Fruit fly (Drosophila melanogaster) whole organism, embryonic: Measurements from ENCODE around the gene SelT.

Experiments used
- Aef1 ChIP-seq: fragments of 200-800 bp; sonication (Bioruptor generic); IDR thresholded peaks from 3 replicates; pipeline ENCODE4 v1.3.6; 2022; ENCODE audit warnings: missing biosample characterization, missing genetic modification characterization
- CG12104 ChIP-seq: fragments of 200-800 bp; sonication (Bioruptor generic); optimal IDR thresholded peaks from 3 replicates; lab custom pipeline; 2016; ENCODE audit warnings: missing biosample characterization, missing genetic modification characterization
- CG12769 ChIP-seq: fragments of 200-800 bp; sonication (Bioruptor generic); optimal IDR thresholded peaks from 2 replicates; lab custom pipeline; 2019; ENCODE audit warnings: missing biosample characterization, mild to moderate bottlenecking, missing genetic modification characterization, moderate library complexity
- CG13424 ChIP-seq: fragments of 200-800 bp; sonication (Bioruptor generic); optimal IDR thresholded peaks from 2 replicates; lab custom pipeline; 2019; ENCODE audit warnings: missing biosample characterization, mild to moderate bottlenecking, missing genetic modification characterization, moderate library complexity
- CG14965 ChIP-seq: fragments of 200-800 bp; sonication (Bioruptor generic); optimal IDR thresholded peaks from 2 replicates; lab custom pipeline; 2016; ENCODE audit warnings: missing biosample characterization, missing genetic modification characterization, borderline replicate concordance
- CG15269 ChIP-seq: fragments of 200-800 bp; sonication (Bioruptor generic); optimal IDR thresholded peaks from 2 replicates; lab custom pipeline; 2018; ENCODE audit warnings: missing biosample characterization, mild to moderate bottlenecking, missing genetic modification characterization, moderate library complexity
- CG1603 ChIP-seq: fragments of 200-800 bp; sonication (Bioruptor generic); optimal IDR thresholded peaks from 2 replicates; lab custom pipeline; 2019; ENCODE audit warnings: missing biosample characterization, mild to moderate bottlenecking, missing genetic modification characterization, moderate library complexity
- CG18262 ChIP-seq: fragments of 200-800 bp; optimal IDR thresholded peaks from 3 replicates; lab custom pipeline; 2019; ENCODE audit warnings: missing biosample characterization, mild to moderate bottlenecking, missing genetic modification characterization, moderate library complexity
- CG18764 ChIP-seq: fragments of 200-800 bp; sonication (Bioruptor generic); optimal IDR thresholded peaks from 3 replicates; lab custom pipeline; 2016; ENCODE audit warnings: missing biosample characterization, missing genetic modification characterization
- CG2199 ChIP-seq: fragments of 200-800 bp; sonication (Bioruptor generic); IDR thresholded peaks from 3 replicates; pipeline ENCODE4 v1.3.6; 2022; ENCODE audit warnings: missing biosample characterization, missing genetic modification characterization
- CG30020 ChIP-seq: fragments of 200-800 bp; optimal IDR thresholded peaks from 2 replicates; lab custom pipeline; 2019; ENCODE audit warnings: missing biosample characterization, mild to moderate bottlenecking, missing genetic modification characterization, moderate library complexity
- CG31224 ChIP-seq: fragments of 200-800 bp; sonication (Bioruptor generic); IDR thresholded peaks from 2 replicates; pipeline ENCODE4 v1.3.6; 2022; ENCODE audit warnings: missing biosample characterization, missing genetic modification characterization
- CG32532 ChIP-seq: fragments of 200-800 bp; sonication (Bioruptor generic); IDR thresholded peaks from 2 replicates; pipeline ENCODE4 v1.3.6; 2022; ENCODE audit warnings: missing biosample characterization, missing genetic modification characterization
- CG32772 ChIP-seq: fragments of 200-800 bp; sonication (Bioruptor generic); IDR thresholded peaks from 2 replicates; pipeline ENCODE4 v1.3.6; 2022; ENCODE audit warnings: missing biosample characterization, missing genetic modification characterization
- CG4424 ChIP-seq: fragments of 200-800 bp; sonication (Bioruptor generic); optimal IDR thresholded peaks from 3 replicates; lab custom pipeline; 2016; ENCODE audit warnings: missing biosample characterization, missing genetic modification characterization
- CG4854 ChIP-seq: fragments of 200-800 bp; sonication (Bioruptor generic); optimal IDR thresholded peaks from 2 replicates; lab custom pipeline; 2016; ENCODE audit warnings: missing biosample characterization, missing genetic modification characterization, inconsistent platforms
- CG5180 ChIP-seq: fragments of 200-800 bp; sonication (Bioruptor generic); optimal IDR thresholded peaks from 3 replicates; lab custom pipeline; 2017; ENCODE audit warnings: missing biosample characterization, missing genetic modification characterization, mild to moderate bottlenecking, moderate library complexity, missing genetic modification reagents
- CG6175 ChIP-seq: fragments of 200-800 bp; sonication (Bioruptor generic); IDR thresholded peaks from 3 replicates; pipeline ENCODE4 v1.3.6; 2022; ENCODE audit warnings: missing biosample characterization, missing genetic modification characterization
- CG7372 ChIP-seq: fragments of 200-800 bp; sonication (Bioruptor generic); IDR thresholded peaks from 2 replicates; pipeline ENCODE4 v1.3.6; 2022; ENCODE audit warnings: missing biosample characterization, missing genetic modification characterization
- CG8359 ChIP-seq: fragments of 200-800 bp; sonication (Bioruptor generic); optimal IDR thresholded peaks from 2 replicates; lab custom pipeline; 2017; ENCODE audit warnings: missing biosample characterization, mild to moderate bottlenecking, missing genetic modification characterization, borderline replicate concordance
- Drgx ChIP-seq: fragments of 200-800 bp; sonication (Bioruptor generic); IDR thresholded peaks from 2 replicates; pipeline ENCODE4 v1.3.6; 2022; ENCODE audit warnings: missing biosample characterization, missing genetic modification characterization
- E2f1 ChIP-seq: fragments of 200-800 bp; sonication (Bioruptor generic); IDR thresholded peaks from 2 replicates; pipeline ENCODE4 v1.3.6; 2022; ENCODE audit warnings: missing biosample characterization, missing genetic modification characterization
- Ets65A ChIP-seq: fragments of 200-800 bp; sonication (Bioruptor generic); peaks from one replicate; lab custom pipeline; 2016; ENCODE audit warnings: missing biosample characterization, missing genetic modification characterization
- HHEX ChIP-seq: fragments of 200-800 bp; sonication (Bioruptor generic); optimal IDR thresholded peaks from 3 replicates; lab custom pipeline; 2017; ENCODE audit warnings: missing biosample characterization, mild to moderate bottlenecking, missing genetic modification characterization, missing genetic modification reagents
- Hr3 ChIP-seq: fragments of 200-800 bp; sonication (Bioruptor generic); optimal IDR thresholded peaks from 3 replicates; lab custom pipeline; 2016; ENCODE audit warnings: missing biosample characterization, missing genetic modification characterization
- Jarid2 ChIP-seq: fragments of 200-800 bp; sonication (Bioruptor generic); optimal IDR thresholded peaks from 3 replicates; lab custom pipeline; 2017; ENCODE audit warnings: mild to moderate bottlenecking, missing biosample characterization, missing genetic modification reagents, missing genetic modification characterization
- Nf-YB ChIP-seq: fragments of 200-800 bp; sonication (Bioruptor generic); optimal IDR thresholded peaks from 3 replicates; lab custom pipeline; 2019; ENCODE audit warnings: missing biosample characterization, mild to moderate bottlenecking, missing genetic modification characterization, moderate library complexity
- Ptx1 ChIP-seq: fragments of 200-800 bp; sonication (Bioruptor generic); IDR thresholded peaks from 2 replicates; pipeline ENCODE4 v1.3.6; 2022; ENCODE audit warnings: missing biosample characterization, missing genetic modification characterization
- TFAM ChIP-seq: fragments of 200-800 bp; sonication (Bioruptor generic); optimal IDR thresholded peaks from 2 replicates; lab custom pipeline; 2017; ENCODE audit warnings: missing biosample characterization, missing genetic modification characterization, inconsistent platforms
- ara ChIP-seq: fragments of 200-800 bp; sonication (Bioruptor generic); IDR thresholded peaks from 2 replicates; pipeline ENCODE4 v1.3.6; 2022; ENCODE audit warnings: missing biosample characterization, missing genetic modification characterization
- bowl ChIP-seq: fragments of 200-800 bp; sonication (Bioruptor generic); IDR thresholded peaks from 2 replicates; pipeline ENCODE4 v1.3.6; 2022; ENCODE audit warnings: missing biosample characterization, missing genetic modification characterization
- chinmo ChIP-seq: fragments of 200-800 bp; sonication (Bioruptor generic); IDR thresholded peaks from 4 replicates; pipeline ENCODE4 v1.3.6; 2022; ENCODE audit warnings: missing biosample characterization, missing genetic modification characterization; ENCODE audit not compliant: partially characterized antibody
- chm ChIP-seq: fragments of 200-800 bp; sonication (Bioruptor generic); IDR thresholded peaks from 2 replicates; pipeline ENCODE4 v1.3.6; 2022; ENCODE audit warnings: missing biosample characterization, missing genetic modification characterization
- chn ChIP-seq: fragments of 200-800 bp; sonication (Bioruptor generic); optimal IDR thresholded peaks from 2 replicates; lab custom pipeline; 2016; ENCODE audit warnings: missing biosample characterization, missing genetic modification characterization
- ci ChIP-seq: fragments of 200-800 bp; sonication (Bioruptor generic); IDR thresholded peaks from 3 replicates; pipeline ENCODE4 v1.3.6; 2022; ENCODE audit warnings: missing biosample characterization, missing genetic modification characterization
- da ChIP-seq: fragments of 200-800 bp; sonication (Bioruptor generic); optimal IDR thresholded peaks from 2 replicates; lab custom pipeline; 2016; ENCODE audit warnings: missing biosample characterization, missing genetic modification characterization
- eve ChIP-seq, 2 experiments: fragments of >200 bp; optimal IDR thresholded peaks; 2 replicates each; lab custom pipeline; 2017; ENCODE audit warnings: missing biosample characterization in 2 of 2, missing genetic modification characterization in 2 of 2
- fd102C ChIP-seq: fragments of 200-800 bp; sonication (Bioruptor generic); optimal IDR thresholded peaks from 2 replicates; lab custom pipeline; 2018; ENCODE audit warnings: missing biosample characterization, mild to moderate bottlenecking, missing genetic modification characterization, moderate library complexity
- fd64A ChIP-seq: fragments of 200-800 bp; sonication (Bioruptor generic); optimal IDR thresholded peaks from 3 replicates; lab custom pipeline; 2018; ENCODE audit warnings: missing biosample characterization, mild to moderate bottlenecking, missing genetic modification characterization
- ftz-f1 ChIP-seq: fragments of 200-800 bp; sonication (Bioruptor generic); optimal IDR thresholded peaks from 2 replicates; lab custom pipeline; 2016; ENCODE audit warnings: missing biosample characterization, missing genetic modification characterization
- gsb ChIP-seq: fragments of 200-800 bp; sonication (Bioruptor generic); IDR thresholded peaks from 2 replicates; pipeline ENCODE4 v1.3.6; 2022; ENCODE audit warnings: missing biosample characterization, missing genetic modification characterization
- inv ChIP-seq: fragments of 200-800 bp; sonication (Bioruptor generic); IDR thresholded peaks from 2 replicates; pipeline ENCODE4 v1.3.6; 2022; ENCODE audit warnings: missing biosample characterization, missing genetic modification characterization; ENCODE audit not compliant: partially characterized antibody
- lov ChIP-seq, 2 experiments: fragments of 200-800 bp in 1 of 2; fragments of >200 bp in 1 of 2; sonication (Bioruptor generic) in 1 of 2; IDR thresholded peaks in 1 of 2; optimal IDR thresholded peaks in 1 of 2; 2 replicates in 1 of 2; 3 replicates in 1 of 2; pipeline versions ENCODE4 v1.3.6 to Lab custom; 2017 to 2022; ENCODE audit warnings: missing biosample characterization in 1 of 2, missing genetic modification characterization in 1 of 2
- pum ChIP-seq: fragments of 200-800 bp; sonication (Bioruptor generic); optimal IDR thresholded peaks from 2 replicates; lab custom pipeline; 2016; ENCODE audit warnings: missing biosample characterization, missing genetic modification characterization
- sens ChIP-seq: fragments of 200-800 bp; sonication (Bioruptor generic); peaks from one replicate; lab custom pipeline; 2016; ENCODE audit warnings: missing biosample characterization, missing genetic modification characterization
- slp2 ChIP-seq: fragments of 200-800 bp; sonication (Bioruptor generic); optimal IDR thresholded peaks from 2 replicates; lab custom pipeline; 2016; ENCODE audit warnings: missing biosample characterization, missing genetic modification characterization
- stwl ChIP-seq: fragments of 200-800 bp; sonication (Bioruptor generic); optimal IDR thresholded peaks from 3 replicates; lab custom pipeline; 2018; ENCODE audit warnings: missing biosample characterization, mild to moderate bottlenecking, missing genetic modification characterization, moderate library complexity
- toy ChIP-seq: fragments of 200-800 bp; sonication (Bioruptor generic); IDR thresholded peaks from 2 replicates; pipeline ENCODE4 v1.3.6; 2022; ENCODE audit warnings: missing biosample characterization, missing genetic modification characterization
- trem ChIP-seq: fragments of 200-800 bp; optimal IDR thresholded peaks from 3 replicates; lab custom pipeline; 2019; ENCODE audit warnings: missing biosample characterization, mild to moderate bottlenecking, missing genetic modification characterization, moderate library complexity
- unc-4 ChIP-seq: fragments of 200-800 bp; sonication (Bioruptor generic); IDR thresholded peaks from 2 replicates; pipeline ENCODE4 v1.3.6; 2022; ENCODE audit warnings: missing biosample characterization, missing genetic modification characterization; ENCODE audit not compliant: partially characterized antibody

The SelT gene

DNA sequence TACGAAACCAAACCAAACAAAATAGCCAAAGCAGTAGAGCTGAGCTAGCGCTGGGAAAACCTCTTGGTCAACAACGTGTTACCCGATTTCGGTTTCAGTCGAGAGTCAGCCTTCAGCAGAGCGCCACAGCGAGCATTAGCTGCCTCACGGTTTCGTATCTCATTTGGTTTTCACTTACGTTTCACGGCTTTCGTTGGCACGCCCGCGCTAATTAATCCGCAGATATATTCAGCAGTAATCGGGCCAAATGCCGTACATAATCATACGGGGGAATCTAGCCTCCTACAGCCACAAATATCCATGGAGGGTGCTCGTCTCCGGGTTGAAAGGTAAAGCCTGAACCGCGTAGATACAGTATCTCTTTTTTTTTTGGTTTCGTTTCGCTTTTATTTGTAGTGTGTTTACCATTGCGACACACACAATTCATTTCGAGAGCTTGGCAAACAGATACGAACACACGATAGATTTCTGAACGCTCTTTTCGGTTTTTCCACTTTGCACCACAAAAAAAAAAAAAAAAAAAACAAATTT, 33.7 kb downstream of the SelT start, which contains the start of gene CG31650 (continued):
- peak; percentile 11 for TF ChIP-seq ftz-f1 (GFP tag; lab: Kevin White, UChicago)
- no peak for TF ChIP-seq CG4854 (GFP tag; lab: Kevin White, UChicago)
- TF ChIP-seq lov (optimal IDR thresholded peaks at IDR 0.05; lab: Kevin White, UChicago): no peak
- TF ChIP-seq lov (GFP tag; IDR thresholded peaks at IDR 0.05; lab: Robert Waterston, UW): no peak
- TF ChIP-seq E2f1 (GFP tag; lab: Robert Waterston, UW): no peak
- no peak for TF ChIP-seq CG30020 (tag; lab: Kevin White, UChicago)
- TF ChIP-seq Ets65A (GFP tag; lab: Kevin White, UChicago): peak; percentile 32
- TF ChIP-seq CG18262 (tag; lab: Kevin White, UChicago): no peak
- no peak for TF ChIP-seq CG4424 (GFP tag; lab: Kevin White, UChicago)
- no peak for TF ChIP-seq fd64A
- no peak for TF ChIP-seq fd102C (GFP tag; lab: Kevin White, UChicago)
- no peak for TF ChIP-seq Hr3 (GFP tag; lab: Kevin White, UChicago)
- TF ChIP-seq toy (GFP tag; lab: Robert Waterston, UW): no peak
- TF ChIP-seq chinmo (GFP tag; lab: Robert Waterston, UW): peak; percentile 76; the same call in 1 of the 4 replicates
- no peak for TF ChIP-seq stwl (tag; lab: Kevin White, UChicago)
- no peak for TF ChIP-seq bowl (GFP tag; lab: Robert Waterston, UW)
- no peak; the same call in 1 of the 2 replicates for TF ChIP-seq CG32532 (GFP tag; lab: Robert Waterston, UW)
- no peak for TF ChIP-seq CG14965 (GFP tag; lab: Kevin White, UChicago)
- TF ChIP-seq chm: peak; percentile 53
- no peak for TF ChIP-seq CG12104 (GFP tag; lab: Kevin White, UChicago)
- no peak for TF ChIP-seq CG7372 (GFP tag; lab: Robert Waterston, UW)
- peak; percentile 7; the same call in 2 of the 3 replicates for TF ChIP-seq ci (GFP tag; lab: Robert Waterston, UW)
- TF ChIP-seq trem: no peak
- TF ChIP-seq Ptx1 (GFP tag; lab: Robert Waterston, UW): 0 out of 2 replicates have a peak, but pooled peaks have one; percentile 7
- no peak for TF ChIP-seq CG5180 (GFP tag; lab: Kevin White, UChicago)
- no peak for TF ChIP-seq inv
- peak; percentile 24 for TF ChIP-seq CG12769
- TF ChIP-seq CG8359 (GFP tag; lab: Kevin White, UChicago): no peak
- TF ChIP-seq CG2199 (GFP tag; lab: Robert Waterston, UW): peak; percentile 21; the same call in 1 of the 3 replicates
- no peak for TF ChIP-seq da (GFP tag; lab: Kevin White, UChicago)
- no peak for TF ChIP-seq CG18764
- TF ChIP-seq CG1603 (tag; lab: Kevin White, UChicago): no peak
- TF ChIP-seq Aef1 (GFP tag; lab: Robert Waterston, UW): no peak
- TF ChIP-seq Drgx (GFP tag; lab: Robert Waterston, UW): peak; percentile 17; the same call in 1 of the 2 replicates
- no peak for TF ChIP-seq slp2 (GFP tag; lab: Kevin White, UChicago)
- TF ChIP-seq HHEX: no peak
- TF ChIP-seq Jarid2 (GFP tag; lab: Kevin White, UChicago): no peak
- no peak for TF ChIP-seq chn (GFP tag; lab: Kevin White, UChicago)
- TF ChIP-seq CG13424 (tag; lab: Kevin White, UChicago): no peak
- peak; percentile 17 for TF ChIP-seq sens (GFP tag; lab: Kevin White, UChicago)
- TF ChIP-seq TFAM (GFP tag; lab: Kevin White, UChicago): no peak
- no peak for TF ChIP-seq Nf-YB (GFP tag; lab: Kevin White, UChicago)
- no peak for TF ChIP-seq eve (GFP tag; optimal IDR thresholded peaks at IDR 0.05; lab: Kevin White, UChicago)
- TF ChIP-seq ara (GFP tag; lab: Robert Waterston, UW): no peak
- TF ChIP-seq CG15269 (tag; lab: Kevin White, UChicago): no peak
- no peak for TF ChIP-seq pum (GFP tag; lab: Kevin White, UChicago)
- 0 out of 2 replicates have a peak, but pooled peaks have one; percentile 37 for TF ChIP-seq unc-4 (GFP tag; lab: Robert Waterston, UW)
- no peak for TF ChIP-seq CG31224 (GFP tag; lab: Robert Waterston, UW)
- TF ChIP-seq gsb (GFP tag; lab: Robert Waterston, UW): no peak
- peak; percentile 42; the same call in 2 of the 3 replicates for TF ChIP-seq CG6175 (GFP tag; lab: Robert Waterston, UW)
- peak; percentile 27; the same call in 1 of the 2 replicates for TF ChIP-seq CG32772 (GFP tag; lab: Robert Waterston, UW)
